Fruit fly (Drosophila melanogaster): ENCODE data around the gene CG11322.

The CG11322 gene

dm6 chr2L:6794956-6795522 lies 35.6 kb upstream of the CG11322 start (continued):
- TF ChIP-seq Max (GFP tag; optimal IDR thresholded peaks at IDR 0.05), result no peak
- TF ChIP-seq z (GFP tag; IDR thresholded peaks at IDR 0.05), result peak; percentile 74
- TF ChIP-seq Awh (GFP tag; IDR thresholded peaks at IDR 0.05), result 0 out of 2 replicates have a peak, but pooled peaks have one; percentile 17
- no peak for TF ChIP-seq fd3F (GFP tag; optimal IDR thresholded peaks at IDR 0.05)
- no peak for TF ChIP-seq CG10959 (GFP tag; IDR thresholded peaks at IDR 0.05)
- TF ChIP-seq HHEX (GFP tag; optimal IDR thresholded peaks at IDR 0.05), result no peak
- no peak for TF ChIP-seq CG18011 (GFP tag; optimal IDR thresholded peaks at IDR 0.05)
- no peak for TF ChIP-seq CG17829 (tag; optimal IDR thresholded peaks at IDR 0.05)
- no peak for TF ChIP-seq MTF-1 (GFP tag; optimal IDR thresholded peaks at IDR 0.05; ENCODE audit: borderline replicate concordance)
- no peak for TF ChIP-seq CG8944 (GFP tag; optimal IDR thresholded peaks at IDR 0.05)
- no peak for TF ChIP-seq unc-4 (GFP tag; IDR thresholded peaks at IDR 0.05; ENCODE audit: partially characterized antibody)
- TF ChIP-seq CG32767 (GFP tag; IDR thresholded peaks at IDR 0.05), result peak; percentile 54; the same call in 1 of the 2 replicates
- TF ChIP-seq CG16863 (GFP tag; optimal IDR thresholded peaks at IDR 0.05), result peak; percentile 46
- peak; percentile 47 for TF ChIP-seq slp2 (GFP tag; optimal IDR thresholded peaks at IDR 0.05)
- no peak for TF ChIP-seq CG15514 (GFP tag; optimal IDR thresholded peaks at IDR 0.05)
- no peak for TF ChIP-seq wek (GFP tag; optimal IDR thresholded peaks at IDR 0.05)
- no peak for TF ChIP-seq CG31388 (GFP tag; optimal IDR thresholded peaks at IDR 0.05)
- no peak for TF ChIP-seq Vsx1 (GFP tag; optimal IDR thresholded peaks at IDR 0.05)
- TF ChIP-seq nom (GFP tag; optimal IDR thresholded peaks at IDR 0.05), result no peak
- no peak for TF ChIP-seq CG17359 (tag; optimal IDR thresholded peaks at IDR 0.05)
- TF ChIP-seq tup (GFP tag; optimal IDR thresholded peaks at IDR 0.05), result no peak
- 0 out of 3 replicates have a peak, but pooled peaks have one; percentile 27 for TF ChIP-seq Optix (GFP tag; IDR thresholded peaks at IDR 0.05)
- peak; percentile 4 for TF ChIP-seq Mad (GFP tag; optimal IDR thresholded peaks at IDR 0.05)
- peak in 1 of 2 experiments; percentile 14 for TF ChIP-seq Trl (optimal IDR thresholded peaks at IDR 0.05)
- no peak for TF ChIP-seq Trl (GFP tag; optimal IDR thresholded peaks at IDR 0.05)
- TF ChIP-seq CG11456 (GFP tag; IDR thresholded peaks at IDR 0.05), result no peak
- no peak for TF ChIP-seq CTCF (GFP tag; optimal IDR thresholded peaks at IDR 0.05)
- TF ChIP-seq hb (GFP tag; IDR thresholded peaks at IDR 0.05; ENCODE audit: partially characterized antibody), result no peak
- TF ChIP-seq CG14860 (GFP tag; IDR thresholded peaks at IDR 0.05; ENCODE audit: partially characterized antibody), result no peak
- TF ChIP-seq CG11085 (GFP tag; IDR thresholded peaks at IDR 0.05), result no peak
- TF ChIP-seq nerfin-2 (GFP tag; IDR thresholded peaks at IDR 0.05; ENCODE audit: partially characterized antibody), result no peak
- no peak for TF ChIP-seq Dp (GFP tag; optimal IDR thresholded peaks at IDR 0.05)
- no peak for TF ChIP-seq wor (GFP tag; IDR thresholded peaks at IDR 0.05)
- no peak for TF ChIP-seq otp (GFP tag; IDR thresholded peaks at IDR 0.05)
- no peak for TF ChIP-seq Tbp (GFP tag; optimal IDR thresholded peaks at IDR 0.05)
- TF ChIP-seq pho (GFP tag; optimal IDR thresholded peaks at IDR 0.05), result no peak
- no peak for TF ChIP-seq Stat92E (GFP tag; optimal IDR thresholded peaks at IDR 0.05)
- no peak for TF ChIP-seq Dbx (GFP tag; IDR thresholded peaks at IDR 0.05)
- TF ChIP-seq Oaz (GFP tag; IDR thresholded peaks at IDR 0.05), result no peak
- TF ChIP-seq Hr39 (optimal IDR thresholded peaks at IDR 0.05), result no peak
- TF ChIP-seq Spps (tag; optimal IDR thresholded peaks at IDR 0.05), result no peak
- no peak for TF ChIP-seq disco-r (GFP tag; optimal IDR thresholded peaks at IDR 0.05)
- no peak; the same call in 1 of the 2 replicates for TF ChIP-seq CG9215 (GFP tag; IDR thresholded peaks at IDR 0.05)
- peak; percentile 2 for TF ChIP-seq D19B (GFP tag; optimal IDR thresholded peaks at IDR 0.05)
- no peak for TF ChIP-seq CG8359 (GFP tag; optimal IDR thresholded peaks at IDR 0.05; ENCODE audit: borderline replicate concordance)
- TF ChIP-seq gsb-n (tag; optimal IDR thresholded peaks at IDR 0.05), result peak; percentile 28
- no peak for TF ChIP-seq CG4404 (GFP tag; IDR thresholded peaks at IDR 0.05)
- peak; percentile 27 for TF ChIP-seq btn (GFP tag; optimal IDR thresholded peaks at IDR 0.05)
- TF ChIP-seq Pdp1 (GFP tag; optimal IDR thresholded peaks at IDR 0.05), result peak in 1 of 2 experiments; percentile 33
- no peak for TF ChIP-seq Elba2 (GFP tag; optimal IDR thresholded peaks at IDR 0.05)
- TF ChIP-seq Bdp1 (GFP tag; optimal IDR thresholded peaks at IDR 0.05), result no peak

Measured in whole organism, embryonic.